Worm (Caenorhabditis elegans) whole organism, L3 larva: ENCODE results near the gene lbp-4.
A peak's percentile ranks its signal among the peaks of the same experiment; 100 is the strongest.

Source experiments
- R02D3.7 ChIP-seq: fragments of 150-350 bp; optimal IDR thresholded peaks from 2 replicates; lab custom pipeline; 2014; ENCODE audit warnings: missing biosample characterization, missing genetic modification characterization
- ZK546.5 ChIP-seq: sonication (generic microtip); optimal IDR thresholded peaks from 2 replicates; lab custom pipeline; 2017; ENCODE audit warnings: missing biosample characterization, missing genetic modification characterization
- aly-2 ChIP-seq: fragments of 150-350 bp; optimal IDR thresholded peaks from 2 replicates; lab custom pipeline; 2014; ENCODE audit warnings: missing biosample characterization, missing genetic modification characterization
- ama-1 ChIP-seq: fragments of 150-350 bp; optimal IDR thresholded peaks from 2 replicates; lab custom pipeline; 2018
- ceh-16 ChIP-seq: sonication (generic microtip); optimal IDR thresholded peaks from 2 replicates; lab custom pipeline; 2017; ENCODE audit warnings: missing biosample characterization, missing genetic modification characterization
- ceh-28 ChIP-seq: fragments of 150-350 bp; optimal IDR thresholded peaks from 2 replicates; lab custom pipeline; 2014; ENCODE audit warnings: missing biosample characterization, missing genetic modification reagents, missing genetic modification characterization
- ceh-82 ChIP-seq: fragments of 150-350 bp; optimal IDR thresholded peaks from 2 replicates; lab custom pipeline; 2014; ENCODE audit warnings: missing biosample characterization, missing genetic modification characterization
- ceh-9 ChIP-seq: sonication (generic microtip); optimal IDR thresholded peaks from 2 replicates; lab custom pipeline; 2018; ENCODE audit warnings: missing biosample characterization, missing genetic modification characterization
- daf-12 ChIP-seq: fragments of 150-350 bp; optimal IDR thresholded peaks from 2 replicates; lab custom pipeline; 2014; ENCODE audit warnings: missing biosample characterization, missing genetic modification reagents, missing genetic modification characterization
- egl-27 ChIP-seq: sonication (generic microtip); optimal IDR thresholded peaks from 4 replicates; lab custom pipeline; 2017; ENCODE audit warnings: missing biosample characterization, missing genetic modification reagents, missing genetic modification characterization
- egl-5 ChIP-seq: fragments of 150-350 bp; optimal IDR thresholded peaks from 2 replicates; lab custom pipeline; 2017; ENCODE audit warnings: missing biosample characterization, missing genetic modification reagents, missing genetic modification characterization, inconsistent platforms
- elt-1 ChIP-seq: fragments of 150-350 bp; optimal IDR thresholded peaks from 2 replicates; lab custom pipeline; 2014; ENCODE audit warnings: missing biosample characterization, missing genetic modification characterization
- elt-2 ChIP-seq: sonication (generic microtip); optimal IDR thresholded peaks from 2 replicates; lab custom pipeline; 2016; ENCODE audit warnings: missing genetic modification reagents, mild to moderate bottlenecking, missing genetic modification characterization, missing compliant biosample characterization
- elt-3 ChIP-seq, 3 experiments: fragments of 150-350 bp in 1 of 3; sonication (generic microtip) in 2 of 3; optimal IDR thresholded peaks; 2 replicates in 2 of 3; 4 replicates in 1 of 3; lab custom pipeline; 2014 to 2017; ENCODE audit warnings: missing biosample characterization in 3 of 3, missing genetic modification characterization in 3 of 3
- eor-1 ChIP-seq, 2 experiments: fragments of 150-350 bp; optimal IDR thresholded peaks; 2 replicates each; lab custom pipeline; 2014 to 2018; ENCODE audit warnings: missing biosample characterization in 2 of 2, missing genetic modification characterization in 2 of 2
- fkh-10 ChIP-seq: sonication (generic microtip); optimal IDR thresholded peaks from 2 replicates; lab custom pipeline; 2017; ENCODE audit warnings: missing biosample characterization, missing genetic modification reagents, missing genetic modification characterization
- fkh-2 ChIP-seq: fragments of 150-350 bp; optimal IDR thresholded peaks from 2 replicates; lab custom pipeline; 2014; ENCODE audit warnings: missing biosample characterization, missing genetic modification reagents, missing genetic modification characterization
- fos-1 ChIP-seq: fragments of 150-350 bp; optimal IDR thresholded peaks from 2 replicates; lab custom pipeline; 2014; ENCODE audit warnings: missing biosample characterization, missing genetic modification characterization
- hmg-11 ChIP-seq: sonication (generic microtip); optimal IDR thresholded peaks from 2 replicates; lab custom pipeline; 2016; ENCODE audit warnings: missing genetic modification characterization, missing compliant biosample characterization
- jun-1 ChIP-seq: fragments of 150-350 bp; optimal IDR thresholded peaks from 2 replicates; lab custom pipeline; 2014; ENCODE audit warnings: missing biosample characterization, missing genetic modification reagents, missing genetic modification characterization
- lin-15B ChIP-seq: fragments of 150-350 bp; optimal IDR thresholded peaks from 2 replicates; lab custom pipeline; 2014; ENCODE audit warnings: missing biosample characterization, missing genetic modification characterization
- lin-39 ChIP-seq: fragments of 150-350 bp; optimal IDR thresholded peaks from 2 replicates; lab custom pipeline; 2018; ENCODE audit warnings: missing biosample characterization, missing genetic modification reagents, missing genetic modification characterization
- lsy-12 ChIP-seq: sonication (generic microtip); optimal IDR thresholded peaks from 2 replicates; lab custom pipeline; 2016; ENCODE audit warnings: mild to moderate bottlenecking, missing genetic modification characterization, missing compliant biosample characterization
- mdl-1 ChIP-seq: fragments of 150-350 bp; optimal IDR thresholded peaks from 2 replicates; lab custom pipeline; 2014; ENCODE audit warnings: missing biosample characterization, missing genetic modification characterization
- mml-1 ChIP-seq: fragments of 150-350 bp; sonication (generic microtip); optimal IDR thresholded peaks from 3 replicates; lab custom pipeline; 2014; ENCODE audit warnings: missing biosample characterization, missing genetic modification characterization
- nhr-11 ChIP-seq: fragments of 150-350 bp; optimal IDR thresholded peaks from 2 replicates; lab custom pipeline; 2014; ENCODE audit warnings: missing biosample characterization, missing genetic modification characterization
- nhr-12 ChIP-seq: fragments of 150-350 bp; optimal IDR thresholded peaks from 2 replicates; lab custom pipeline; 2014; ENCODE audit warnings: missing biosample characterization, missing genetic modification characterization
- nhr-23 ChIP-seq: fragments of 150-350 bp; optimal IDR thresholded peaks from 2 replicates; lab custom pipeline; 2014; ENCODE audit warnings: missing biosample characterization, missing genetic modification reagents, missing genetic modification characterization
- nhr-237 ChIP-seq: fragments of 150-350 bp; optimal IDR thresholded peaks from 2 replicates; lab custom pipeline; 2014; ENCODE audit warnings: missing biosample characterization, missing genetic modification characterization
- nhr-25 ChIP-seq: sonication (generic microtip); optimal IDR thresholded peaks from 2 replicates; lab custom pipeline; 2017; ENCODE audit warnings: missing biosample characterization, missing genetic modification characterization
- nhr-28 ChIP-seq: fragments of 150-350 bp; optimal IDR thresholded peaks from 2 replicates; lab custom pipeline; 2014; ENCODE audit warnings: missing biosample characterization, missing genetic modification characterization
- nhr-43 ChIP-seq: sonication (generic microtip); optimal IDR thresholded peaks from 2 replicates; lab custom pipeline; 2016; ENCODE audit warnings: mild to moderate bottlenecking, missing genetic modification characterization, missing compliant biosample characterization; ENCODE audit not compliant: poor library complexity, severe bottlenecking
- nhr-67 ChIP-seq: fragments of 150-350 bp; optimal IDR thresholded peaks from 2 replicates; lab custom pipeline; 2014; ENCODE audit warnings: missing biosample characterization, missing genetic modification characterization
- nhr-76 ChIP-seq: fragments of 150-350 bp; sonication (generic microtip); optimal IDR thresholded peaks from 5 replicates; lab custom pipeline; 2014; ENCODE audit warnings: missing biosample characterization, missing genetic modification characterization
- nhr-77 ChIP-seq: fragments of 150-350 bp; optimal IDR thresholded peaks from 2 replicates; lab custom pipeline; 2014; ENCODE audit warnings: missing biosample characterization, missing genetic modification characterization
- pha-4 ChIP-seq: fragments of 150-350 bp; optimal IDR thresholded peaks from 2 replicates; lab custom pipeline; 2014; ENCODE audit warnings: missing biosample characterization, missing genetic modification reagents, missing genetic modification characterization
- pqm-1 ChIP-seq: fragments of 150-350 bp; optimal IDR thresholded peaks from 2 replicates; lab custom pipeline; 2017; ENCODE audit warnings: missing biosample characterization, missing genetic modification characterization, inconsistent platforms
- skn-1 ChIP-seq: fragments of 150-350 bp; optimal IDR thresholded peaks from 2 replicates; lab custom pipeline; 2014; ENCODE audit warnings: missing biosample characterization, missing genetic modification characterization
- snpc-4 ChIP-seq: fragments of 150-350 bp; optimal IDR thresholded peaks from 2 replicates; lab custom pipeline; 2014; ENCODE audit warnings: missing biosample characterization, missing genetic modification characterization
- tbx-2 ChIP-seq: sonication (generic microtip); optimal IDR thresholded peaks from 2 replicates; lab custom pipeline; 2016; ENCODE audit warnings: mild to moderate bottlenecking, missing genetic modification characterization, missing compliant biosample characterization
- unc-39 ChIP-seq: sonication (generic microtip); optimal IDR thresholded peaks from 4 replicates; lab custom pipeline; 2017; ENCODE audit warnings: missing biosample characterization, missing genetic modification characterization
- unc-62 ChIP-seq: fragments of 150-350 bp; sonication (generic microtip); optimal IDR thresholded peaks from 4 replicates; lab custom pipeline; 2014; ENCODE audit warnings: missing biosample characterization, missing genetic modification reagents, missing genetic modification characterization
- zag-1 ChIP-seq: fragments of 150-350 bp; optimal IDR thresholded peaks from 2 replicates; lab custom pipeline; 2014; ENCODE audit warnings: missing biosample characterization, missing genetic modification characterization
- ztf-11 ChIP-seq: fragments of 150-350 bp; optimal IDR thresholded peaks from 2 replicates; lab custom pipeline; 2014; ENCODE audit warnings: missing biosample characterization, missing genetic modification characterization
- ztf-4 ChIP-seq: fragments of 150-350 bp; optimal IDR thresholded peaks from 2 replicates; lab custom pipeline; 2014; ENCODE audit warnings: missing biosample characterization, missing genetic modification characterization

The lbp-4 gene

DNA sequence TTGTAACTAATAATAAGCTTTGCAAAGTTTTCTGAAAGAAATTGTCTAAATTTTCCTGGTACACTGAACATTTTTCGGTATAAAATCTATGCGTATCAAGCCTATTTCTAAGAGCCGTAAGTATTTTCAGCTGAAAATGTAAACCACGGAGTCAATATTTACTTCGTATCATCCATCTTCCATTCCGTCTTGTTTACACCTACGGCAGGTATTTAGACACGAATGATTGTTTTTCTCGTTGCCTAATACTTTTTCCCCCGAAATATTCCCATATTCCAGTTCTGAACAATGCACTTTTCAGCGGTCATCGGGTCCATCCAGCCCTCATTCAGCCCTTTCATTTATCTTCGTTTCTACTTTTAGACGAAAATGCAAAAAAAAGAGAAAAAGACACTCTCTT, 27.3 kb downstream of the lbp-4 start:
- no peak for TF ChIP-seq elt-2 (tag; lab: Kevin White, UChicago)
- TF ChIP-seq nhr-43 (tag; lab: Kevin White, UChicago), result no peak
- TF ChIP-seq eor-1 (tag; optimal IDR thresholded peaks at IDR 0.05; lab: Kevin White, UChicago), result no peak
- TF ChIP-seq pha-4, result peak; percentile 88
- TF ChIP-seq mdl-1 (tag; lab: Kevin White, UChicago), result no peak
- TF ChIP-seq lin-39 (tag; lab: Kevin White, UChicago), result peak; percentile 32

DNA sequence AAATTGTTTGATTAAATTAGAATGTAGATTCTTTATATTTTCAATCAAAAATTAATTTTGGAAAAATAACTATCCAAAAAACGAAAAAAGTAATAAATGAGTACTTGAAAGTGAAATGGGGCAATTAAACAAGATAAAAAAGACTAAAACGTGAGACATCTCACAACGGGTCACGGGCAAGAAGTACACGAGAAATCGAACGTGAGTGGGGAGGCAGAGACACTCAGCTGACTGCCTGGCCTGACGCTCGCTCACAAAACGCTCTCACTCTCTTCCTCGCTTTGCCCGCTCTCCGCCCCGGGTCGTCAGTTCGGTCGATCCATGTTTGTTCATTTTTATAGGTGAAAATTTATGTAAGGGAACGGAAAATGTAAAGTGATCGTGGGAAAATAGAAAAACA, 27.9 kb downstream of the lbp-4 start:
- TF ChIP-seq nhr-67 (no peak), fos-1 (no peak), pha-4 (peak; percentile 45), fkh-10 (GFP tag; lab: Kevin White, UChicago) (no peak), ama-1 (lab: Kevin White, UChicago) (peak; percentile 8), pqm-1 (tag; lab: Kevin White, UChicago) (no peak), ZK546.5 (tag; lab: Kevin White, UChicago) (no peak), mml-1 (tag; lab: Kevin White, UChicago) (no peak), daf-12 (tag; lab: Kevin White, UChicago) (no peak), nhr-25 (tag; lab: Kevin White, UChicago) (no peak), nhr-11 (tag; lab: Kevin White, UChicago) (no peak), elt-2 (tag; lab: Kevin White, UChicago) (peak; percentile 31), nhr-12 (tag; lab: Kevin White, UChicago) (no peak), zag-1 (tag; lab: Kevin White, UChicago) (no peak), hmg-11 (peak; percentile 38), R02D3.7 (tag; lab: Kevin White, UChicago) (no peak), jun-1 (tag; lab: Kevin White, UChicago) (no peak), aly-2 (tag; lab: Kevin White, UChicago) (no peak), nhr-237 (tag; lab: Kevin White, UChicago) (no peak), ceh-9 (tag; lab: Kevin White, UChicago) (no peak), ztf-11 (tag; lab: Kevin White, UChicago) (no peak), lsy-12 (tag; lab: Kevin White, UChicago) (no peak), egl-5 (no peak), ceh-16 (tag; lab: Kevin White, UChicago) (no peak), egl-27 (tag; lab: Kevin White, UChicago) (no peak), nhr-43 (tag; lab: Kevin White, UChicago) (no peak), unc-62 (GFP tag; lab: Kevin White, UChicago) (no peak), ceh-28 (tag; lab: Kevin White, UChicago) (no peak), tbx-2 (tag; lab: Kevin White, UChicago) (no peak), mdl-1 (tag; lab: Kevin White, UChicago) (no peak), nhr-77 (tag; lab: Kevin White, UChicago) (no peak), skn-1 (no peak), elt-3 (tag; optimal IDR thresholded peaks at IDR 0.05; lab: Kevin White, UChicago) (no peak), ztf-4 (no peak), lin-39 (tag; lab: Kevin White, UChicago) (no peak), nhr-76 (tag; lab: Kevin White, UChicago) (no peak), fkh-2 (tag; lab: Kevin White, UChicago) (no peak), unc-39 (tag; lab: Kevin White, UChicago) (no peak), eor-1 (tag; optimal IDR thresholded peaks at IDR 0.05; lab: Kevin White, UChicago) (no peak), nhr-28 (tag; lab: Kevin White, UChicago) (no peak), ceh-82 (no peak), elt-1 (no peak), lin-15B (no peak), snpc-4 (tag; lab: Kevin White, UChicago) (no peak), nhr-23 (tag; lab: Kevin White, UChicago) (peak; percentile 15)
